Worm (Caenorhabditis elegans): Measurements from ENCODE around the gene T02C12.5.

T02C12.5 gene

DNA sequence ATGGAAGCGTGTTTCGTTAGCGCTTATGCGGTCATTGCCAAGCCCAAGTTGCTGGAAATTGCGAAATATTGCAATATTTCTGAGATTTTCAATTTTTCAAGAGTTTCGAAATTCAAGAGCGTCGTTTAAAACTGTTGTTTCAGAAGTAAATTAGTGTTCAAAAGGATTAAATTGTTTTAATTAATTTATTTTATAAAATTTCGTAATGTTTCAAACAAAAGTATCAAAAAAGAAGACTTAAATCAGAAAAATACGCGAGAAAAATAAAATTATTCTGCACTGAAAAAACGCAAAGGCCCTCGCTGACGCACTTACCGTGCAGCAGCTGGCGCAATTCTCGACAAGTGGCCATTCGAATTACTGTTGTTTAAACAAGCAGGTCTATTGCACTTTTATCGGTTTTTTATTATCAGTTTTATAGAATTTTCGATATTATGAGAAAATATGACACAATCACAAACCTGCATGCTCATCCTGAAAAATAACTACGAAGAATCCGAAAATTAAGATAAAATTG lies 23.8 kb downstream of the T02C12.5 start, which contains the start of gene tif-1A (continued):
- TF ChIP-seq pqm-1 (tag; optimal IDR thresholded peaks at IDR 0.05) (peak; percentile 95), ztf-11 (tag; optimal IDR thresholded peaks at IDR 0.05) (no peak), nhr-25 (tag; optimal IDR thresholded peaks at IDR 0.05) (peak; percentile 66), egl-27 (tag; optimal IDR thresholded peaks at IDR 0.05) (no peak), nhr-12 (tag; optimal IDR thresholded peaks at IDR 0.05) (no peak), pha-4 (tag; optimal IDR thresholded peaks at IDR 0.05) (peak; percentile 96), ceh-9 (tag; optimal IDR thresholded peaks at IDR 0.05) (no peak), nfya-1 (tag; optimal IDR thresholded peaks at IDR 0.05; ENCODE audit: insufficient read depth) (peak; percentile 85), fkh-10 (GFP tag; optimal IDR thresholded peaks at IDR 0.05) (no peak), nhr-76 (tag; optimal IDR thresholded peaks at IDR 0.05) (no peak), skn-1 (tag; optimal IDR thresholded peaks at IDR 0.05) (peak; percentile 76), sea-2 (GFP tag; optimal IDR thresholded peaks at IDR 0.05) (peak; percentile 21), nhr-77 (tag; optimal IDR thresholded peaks at IDR 0.05) (peak; percentile 52), ceh-28 (tag; optimal IDR thresholded peaks at IDR 0.05) (peak; percentile 45), lin-15B (tag; optimal IDR thresholded peaks at IDR 0.05) (peak; percentile 78), unc-62 (GFP tag; optimal IDR thresholded peaks at IDR 0.05) (no peak), fos-1 (tag; optimal IDR thresholded peaks at IDR 0.05) (no peak), zag-1 (tag; optimal IDR thresholded peaks at IDR 0.05) (no peak)

DNA sequence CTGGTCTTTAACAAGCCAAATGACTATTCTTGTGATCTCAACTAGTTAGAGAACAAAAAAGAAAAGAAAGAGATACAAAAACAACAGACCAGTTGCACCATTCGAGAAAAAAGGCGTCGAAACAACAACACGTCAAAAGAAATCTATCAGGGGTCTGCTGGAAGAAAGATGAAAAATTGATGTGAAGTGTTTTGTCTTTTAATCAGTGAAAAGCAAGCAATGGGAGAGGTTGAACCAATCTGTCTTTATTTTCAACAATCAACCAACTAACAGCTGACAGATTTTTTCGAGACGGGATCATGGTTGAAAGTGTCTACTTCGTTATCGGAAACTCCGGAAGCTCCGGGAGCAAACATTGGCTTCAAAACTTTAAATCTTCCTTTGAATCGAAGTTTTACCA lies 33.5 kb downstream of the T02C12.5 start:
- TF ChIP-seq pha-4 (tag; optimal IDR thresholded peaks at IDR 0.05) (no peak), egl-5 (tag; optimal IDR thresholded peaks at IDR 0.05) (peak; percentile 29)

- TF ChIP-seq ceh-28 (tag; optimal IDR thresholded peaks at IDR 0.05) (no peak), nhr-23 (tag; optimal IDR thresholded peaks at IDR 0.05) (no peak), elt-1 (tag; optimal IDR thresholded peaks at IDR 0.05) (no peak), nhr-76 (tag; optimal IDR thresholded peaks at IDR 0.05) (no peak), ztf-11 (tag; optimal IDR thresholded peaks at IDR 0.05) (no peak), pha-4 (tag; optimal IDR thresholded peaks at IDR 0.05) (no peak), nhr-12 (tag; optimal IDR thresholded peaks at IDR 0.05) (no peak), fos-1 (tag; optimal IDR thresholded peaks at IDR 0.05) (no peak), nhr-11 (tag; optimal IDR thresholded peaks at IDR 0.05) (no peak), nhr-237 (tag; optimal IDR thresholded peaks at IDR 0.05) (no peak), lsy-12 (tag; optimal IDR thresholded peaks at IDR 0.05) (no peak), jun-1 (tag; optimal IDR thresholded peaks at IDR 0.05) (no peak), lin-39 (tag; optimal IDR thresholded peaks at IDR 0.05) (no peak), sea-2 (GFP tag; optimal IDR thresholded peaks at IDR 0.05) (no peak), unc-62 (GFP tag; optimal IDR thresholded peaks at IDR 0.05) (no peak), nhr-67 (tag; optimal IDR thresholded peaks at IDR 0.05) (no peak), mml-1 (tag; optimal IDR thresholded peaks at IDR 0.05) (no peak), elt-2 (tag; optimal IDR thresholded peaks at IDR 0.05) (no peak), snpc-4 (tag; optimal IDR thresholded peaks at IDR 0.05) (no peak)
Observed at ce11 chrIII:3992089-3992488, 35.9 kb downstream of the T02C12.5 start, which contains the start of gene glb-11. Gene glb-11 (minus strand): TSS chrIII:3992189.

DNA sequence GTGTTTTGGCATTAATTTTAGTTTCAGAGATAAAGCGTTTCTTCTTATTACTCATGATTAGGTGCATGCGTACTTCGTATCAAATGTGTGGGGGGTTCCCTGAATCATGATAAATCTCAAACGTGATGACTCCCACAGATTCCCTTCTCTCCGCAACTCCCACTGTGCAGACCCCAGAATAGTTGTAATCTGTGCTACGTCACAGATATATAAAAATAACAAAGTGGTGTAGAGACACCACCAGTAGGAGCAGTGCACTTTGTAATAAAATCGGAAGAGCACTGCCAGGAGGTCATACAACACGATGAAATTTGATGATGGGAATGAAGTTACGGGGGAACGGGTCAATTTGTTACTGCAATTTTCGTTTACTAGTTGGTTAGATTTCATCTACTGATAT lies 36.6 kb downstream of the T02C12.5 start:
- no peak for TF ChIP-seq nhr-25 (tag; optimal IDR thresholded peaks at IDR 0.05)
- peak; percentile 33 for TF ChIP-seq nfya-1 (tag; optimal IDR thresholded peaks at IDR 0.05; ENCODE audit: insufficient read depth)

DNA sequence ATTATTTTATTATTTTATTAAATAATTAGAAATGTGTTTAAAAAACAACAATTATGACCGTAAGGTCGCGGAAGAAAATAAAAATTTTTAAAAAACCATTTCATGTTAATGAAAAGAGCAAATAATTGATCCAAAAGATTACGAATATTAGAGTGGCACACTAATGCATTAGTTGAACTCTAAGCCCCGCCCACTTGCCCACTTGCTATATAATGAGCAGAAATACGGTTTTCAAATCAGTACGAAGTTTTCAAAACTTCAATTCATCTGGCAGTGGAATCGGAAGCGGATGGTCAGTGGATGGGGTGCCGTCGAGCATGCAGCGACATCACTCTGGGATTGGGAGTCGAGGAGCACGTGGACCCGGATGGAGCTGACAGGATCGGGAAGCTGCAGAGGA lies 40.2 kb downstream of the T02C12.5 start, which contains the start of gene C36E8.6:
C36E8.6 (plus strand) TSS at position 301 of the 400 bp plus-strand sequence.
- TF ChIP-seq nhr-43 (tag; optimal IDR thresholded peaks at IDR 0.05; ENCODE audit: poor library complexity, severe bottlenecking) (no peak), egl-5 (tag; optimal IDR thresholded peaks at IDR 0.05) (no peak), tbx-2 (tag; optimal IDR thresholded peaks at IDR 0.05) (no peak), fkh-2 (tag; optimal IDR thresholded peaks at IDR 0.05) (no peak), nhr-67 (tag; optimal IDR thresholded peaks at IDR 0.05) (no peak), nhr-237 (tag; optimal IDR thresholded peaks at IDR 0.05) (no peak), sea-2 (GFP tag; optimal IDR thresholded peaks at IDR 0.05) (no peak), nhr-25 (tag; optimal IDR thresholded peaks at IDR 0.05) (no peak), lin-15B (tag; optimal IDR thresholded peaks at IDR 0.05) (no peak), ama-1 (optimal IDR thresholded peaks at IDR 0.05) (no peak), zag-1 (tag; optimal IDR thresholded peaks at IDR 0.05) (no peak), nfya-1 (tag; optimal IDR thresholded peaks at IDR 0.05; ENCODE audit: insufficient read depth) (no peak), ztf-4 (tag; optimal IDR thresholded peaks at IDR 0.05) (no peak), ceh-82 (tag; optimal IDR thresholded peaks at IDR 0.05) (no peak)
